Fruit fly (Drosophila melanogaster): Measurements from ENCODE around the gene Drsl3.

Drsl3 gene

dm6 chr3L:3305430-3305829 lies 9.4 kb upstream of the Drsl3 start (continued):
- TF ChIP-seq lbe (GFP tag; optimal IDR thresholded peaks at IDR 0.05) = no peak
- no peak for TF ChIP-seq chinmo (GFP tag; IDR thresholded peaks at IDR 0.05; ENCODE audit: partially characterized antibody)
- peak; percentile 58 for TF ChIP-seq oc (tag; optimal IDR thresholded peaks at IDR 0.05)
- no peak for TF ChIP-seq CG11456 (GFP tag; IDR thresholded peaks at IDR 0.05)
- TF ChIP-seq lab (GFP tag; optimal IDR thresholded peaks at IDR 0.05) = peak; percentile 77
- TF ChIP-seq BtbVII (GFP tag; optimal IDR thresholded peaks at IDR 0.05) = no peak
- peak; percentile 68 for TF ChIP-seq Blimp-1 (GFP tag; optimal IDR thresholded peaks at IDR 0.05)
- peak; percentile 92 for TF ChIP-seq sens (GFP tag)
- no peak for TF ChIP-seq p53 (GFP tag; optimal IDR thresholded peaks at IDR 0.05)
- TF ChIP-seq CG12769 (tag; optimal IDR thresholded peaks at IDR 0.05) = peak; percentile 75
- no peak for TF ChIP-seq E2f2 (GFP tag; IDR thresholded peaks at IDR 0.05)
- no peak for TF ChIP-seq Tbp (GFP tag; optimal IDR thresholded peaks at IDR 0.05)
- no peak for TF ChIP-seq Ravus (GFP tag; IDR thresholded peaks at IDR 0.05)
- TF ChIP-seq Nf-YA (GFP tag; IDR thresholded peaks at IDR 0.05) = no peak
- no peak for TF ChIP-seq peb (GFP tag; IDR thresholded peaks at IDR 0.05)
- TF ChIP-seq sd (tag; optimal IDR thresholded peaks at IDR 0.05) = no peak
- TF ChIP-seq Sox100B (GFP tag; optimal IDR thresholded peaks at IDR 0.05) = peak; percentile 9
- TF ChIP-seq Antp (GFP tag; optimal IDR thresholded peaks at IDR 0.05) = no peak
- no peak; the same call in 1 of the 2 replicates for TF ChIP-seq CG10959 (GFP tag; IDR thresholded peaks at IDR 0.05)
- TF ChIP-seq Fer3 (tag; optimal IDR thresholded peaks at IDR 0.05) = no peak
- peak; percentile 70 for TF ChIP-seq CG1603 (tag; optimal IDR thresholded peaks at IDR 0.05)
- TF ChIP-seq Gug (GFP tag; IDR thresholded peaks at IDR 0.05) = no peak
- no peak for TF ChIP-seq CG11504 (tag; optimal IDR thresholded peaks at IDR 0.05)
- no peak for TF ChIP-seq CG30403 (GFP tag; optimal IDR thresholded peaks at IDR 0.05)
- peak; percentile 34 for TF ChIP-seq CG15601 (tag; optimal IDR thresholded peaks at IDR 0.05)
- TF ChIP-seq CG8388 (GFP tag; optimal IDR thresholded peaks at IDR 0.05) = no peak
- no peak for TF ChIP-seq ac (GFP tag; optimal IDR thresholded peaks at IDR 0.05)
- no peak for TF ChIP-seq jigr1 (GFP tag; IDR thresholded peaks at IDR 0.05)
- TF ChIP-seq CG7357 (GFP tag; IDR thresholded peaks at IDR 0.05) = no peak
- no peak for TF ChIP-seq CG12236 (GFP tag; optimal IDR thresholded peaks at IDR 0.05)
- TF ChIP-seq TFAM (GFP tag; optimal IDR thresholded peaks at IDR 0.05) = no peak
- TF ChIP-seq eve (GFP tag; optimal IDR thresholded peaks at IDR 0.05) = no peak
- no peak for TF ChIP-seq tap (tag; optimal IDR thresholded peaks at IDR 0.05)
- no peak for TF ChIP-seq Spps (tag; optimal IDR thresholded peaks at IDR 0.05)
- peak; percentile 45 for TF ChIP-seq NC2β (GFP tag; optimal IDR thresholded peaks at IDR 0.05)
- TF ChIP-seq CG31441 (GFP tag; IDR thresholded peaks at IDR 0.05) = peak; percentile 16; the same call in 1 of the 2 replicates
- TF ChIP-seq nerfin-2 (GFP tag; IDR thresholded peaks at IDR 0.05; ENCODE audit: partially characterized antibody) = no peak
- TF ChIP-seq shn (GFP tag; optimal IDR thresholded peaks at IDR 0.05) = peak; percentile 5
- TF ChIP-seq PHDP (tag; optimal IDR thresholded peaks at IDR 0.05) = peak; percentile 79
- no peak for TF ChIP-seq CG6854 (GFP tag; optimal IDR thresholded peaks at IDR 0.05)
- TF ChIP-seq CG11093 (GFP tag; IDR thresholded peaks at IDR 0.05) = no peak
- no peak for TF ChIP-seq twi (tag; optimal IDR thresholded peaks at IDR 0.05)
- TF ChIP-seq vvl (GFP tag; IDR thresholded peaks at IDR 0.05) = peak; percentile 51; the same call in 1 of the 2 replicates
- no peak for TF ChIP-seq gcm2 (GFP tag; optimal IDR thresholded peaks at IDR 0.05)
- no peak for TF ChIP-seq Adf1 (GFP tag; IDR thresholded peaks at IDR 0.05)
- TF ChIP-seq onecut (GFP tag; IDR thresholded peaks at IDR 0.05) = no peak
- peak; percentile 42 for TF ChIP-seq fd3F (GFP tag; optimal IDR thresholded peaks at IDR 0.05)
- peak; percentile 24; the same call in 1 of the 2 replicates for TF ChIP-seq Atf6 (GFP tag; IDR thresholded peaks at IDR 0.05)
- TF ChIP-seq unc-4 (GFP tag; IDR thresholded peaks at IDR 0.05; ENCODE audit: partially characterized antibody) = no peak
- no peak for TF ChIP-seq pita (GFP tag; optimal IDR thresholded peaks at IDR 0.05)
- TF ChIP-seq CG31388 (GFP tag; optimal IDR thresholded peaks at IDR 0.05) = peak; percentile 22
- TF ChIP-seq yki (optimal IDR thresholded peaks at IDR 0.05) = no peak
- no peak for TF ChIP-seq seq (GFP tag; IDR thresholded peaks at IDR 0.05)
